Worm (Caenorhabditis elegans) whole organism, L4 larva: ENCODE results near the gene cpr-1.

Source experiments
- ama-1 ChIP-seq: fragments of 150-350 bp; optimal IDR thresholded peaks from 2 replicates; lab custom pipeline; 2014; ENCODE audit warnings: inconsistent platforms, mixed read lengths
- daf-19 ChIP-seq: fragments of 200-800 bp; sonication (Bioruptor generic); conservative IDR thresholded peaks from 2 replicates; pipeline ENCODE4 v1.3.6; 2022; ENCODE audit warnings: missing genetic modification characterization, missing compliant biosample characterization
- hif-1 ChIP-seq, 2 experiments: sonication (generic microtip); optimal IDR thresholded peaks; 2 replicates each; lab custom pipeline; 2016 to 2017; ENCODE audit warnings: missing compliant biosample characterization in 2 of 2, missing genetic modification characterization in 2 of 2, missing genetic modification reagents in 2 of 2, missing genotype in 2 of 2, mild to moderate bottlenecking in 1 of 2
- nhr-237 ChIP-seq: sonication (generic microtip); optimal IDR thresholded peaks from 2 replicates; lab custom pipeline; 2017; ENCODE audit warnings: missing biosample characterization, missing genetic modification characterization
- nhr-25 ChIP-seq: sonication (generic microtip); optimal IDR thresholded peaks from 2 replicates; lab custom pipeline; 2017; ENCODE audit warnings: missing genetic modification characterization, mild to moderate bottlenecking, missing compliant biosample characterization, antibody characterized with exemption, moderate library complexity, borderline replicate concordance; ENCODE audit not compliant: insufficient read depth
- unc-39 ChIP-seq: sonication (generic microtip); optimal IDR thresholded peaks from 2 replicates; lab custom pipeline; 2017; ENCODE audit warnings: missing biosample characterization, missing genetic modification characterization
- unc-62 ChIP-seq, 3 experiments: fragments of 150-350 bp in 1 of 3; sonication (generic microtip); optimal IDR thresholded peaks in 2 of 3; peaks in 1 of 3; 1 replicate in 1 of 3; 2 replicates in 2 of 3; lab custom pipeline; 2014 to 2017; ENCODE audit warnings: missing biosample characterization in 3 of 3, missing genetic modification characterization in 3 of 3, missing genetic modification reagents in 3 of 3, missing genotype in 1 of 3

- no peak for TF ChIP-seq unc-39 (tag; lab: Kevin White, UChicago)
- TF ChIP-seq nhr-25 (tag; lab: Kevin White, UChicago), result no peak
- no peak for TF ChIP-seq unc-62 (GFP tag; optimal IDR thresholded peaks at IDR 0.05 in 1 of 2; lab: Kevin White, UChicago)
- no peak for TF ChIP-seq unc-62 (tag; optimal IDR thresholded peaks at IDR 0.05; lab: Kevin White, UChicago)
- no peak for TF ChIP-seq daf-19 (GFP tag; lab: Robert Waterston, UW)
- no peak for TF ChIP-seq nhr-237 (tag; lab: Kevin White, UChicago)
- TF ChIP-seq hif-1 (tag; optimal IDR thresholded peaks at IDR 0.05; lab: Kevin White, UChicago), result no peak
- TF ChIP-seq ama-1, result no peak
Observed at ce11 chrV:11995862-11996261, 20.5 kb downstream of the cpr-1 start, which contains the start of gene C52E4.12.
